Fruit fly (Drosophila melanogaster) whole organism, embryonic: ENCODE measurements around the gene Fife.
A peak's percentile ranks its signal among the peaks of the same experiment; 100 is the strongest.

ENCODE experiments used
- ATbp ChIP-seq: fragments of 200-800 bp; sonication (Bioruptor generic); optimal IDR thresholded peaks from 2 replicates; lab custom pipeline; 2017; ENCODE audit warnings: missing biosample characterization, mild to moderate bottlenecking, missing genetic modification characterization, missing genetic modification reagents
- B-H2 ChIP-seq: fragments of 200-800 bp; sonication (Bioruptor generic); optimal IDR thresholded peaks from 2 replicates; lab custom pipeline; 2018; ENCODE audit warnings: missing biosample characterization, mild to moderate bottlenecking, missing genetic modification characterization
- BEAF-32 ChIP-seq: fragments of 200-800 bp; sonication (Bioruptor generic); optimal IDR thresholded peaks from 3 replicates; lab custom pipeline; 2017; ENCODE audit warnings: missing biosample characterization, missing genetic modification characterization, mild to moderate bottlenecking, moderate library complexity, missing genetic modification reagents
- CG10431 ChIP-seq: fragments of 200-800 bp; sonication (Bioruptor generic); optimal IDR thresholded peaks from 3 replicates; lab custom pipeline; 2018; ENCODE audit warnings: missing biosample characterization, mild to moderate bottlenecking, missing genetic modification characterization
- CG10959 ChIP-seq: fragments of 200-800 bp; sonication (Bioruptor generic); IDR thresholded peaks from 2 replicates; pipeline ENCODE4 v1.3.6; 2022; ENCODE audit warnings: missing biosample characterization, missing genetic modification characterization
- CG13894 ChIP-seq: fragments of 200-800 bp; sonication (Bioruptor generic); optimal IDR thresholded peaks from 3 replicates; lab custom pipeline; 2018; ENCODE audit warnings: missing biosample characterization, mild to moderate bottlenecking, missing genetic modification characterization, moderate library complexity
- CG14710 ChIP-seq: fragments of 200-800 bp; sonication (Bioruptor generic); optimal IDR thresholded peaks from 3 replicates; lab custom pipeline; 2019; ENCODE audit warnings: missing biosample characterization, mild to moderate bottlenecking, missing genetic modification characterization, moderate library complexity
- CG16813 ChIP-seq: fragments of 200-800 bp; sonication (Bioruptor generic); IDR thresholded peaks from 3 replicates; pipeline ENCODE4 v1.3.6; 2022; ENCODE audit warnings: missing biosample characterization, missing genetic modification characterization; ENCODE audit not compliant: partially characterized antibody
- CG17612 ChIP-seq: fragments of 200-800 bp; sonication (Bioruptor generic); IDR thresholded peaks from 2 replicates; pipeline ENCODE4 v1.3.6; 2022; ENCODE audit warnings: missing biosample characterization, missing genetic modification characterization
- CG18476 ChIP-seq: fragments of 200-800 bp; sonication (Bioruptor generic); optimal IDR thresholded peaks from 2 replicates; lab custom pipeline; 2016; ENCODE audit warnings: missing biosample characterization, mild to moderate bottlenecking, missing genetic modification characterization
- CG18599 ChIP-seq: fragments of 200-800 bp; sonication (Bioruptor generic); optimal IDR thresholded peaks from 3 replicates; lab custom pipeline; 2017; ENCODE audit warnings: missing biosample characterization, missing genetic modification characterization, mild to moderate bottlenecking, moderate library complexity, missing genetic modification reagents
- CG31224 ChIP-seq: fragments of 200-800 bp; sonication (Bioruptor generic); IDR thresholded peaks from 2 replicates; pipeline ENCODE4 v1.3.6; 2022; ENCODE audit warnings: missing biosample characterization, missing genetic modification characterization
- CG3838 ChIP-seq: fragments of 200-800 bp; sonication (Bioruptor generic); optimal IDR thresholded peaks from 3 replicates; lab custom pipeline; 2016; ENCODE audit warnings: missing biosample characterization, missing genetic modification characterization
- CG4360 ChIP-seq: fragments of 200-800 bp; sonication (Bioruptor generic); IDR thresholded peaks from 2 replicates; pipeline ENCODE4 v1.3.6; 2022; ENCODE audit warnings: missing biosample characterization, missing genetic modification characterization
- CG4404 ChIP-seq: fragments of 200-800 bp; sonication (Bioruptor generic); IDR thresholded peaks from 2 replicates; pipeline ENCODE4 v1.3.6; 2022; ENCODE audit warnings: missing biosample characterization, missing genetic modification characterization
- CG4617 ChIP-seq: fragments of 200-800 bp; sonication (Bioruptor generic); optimal IDR thresholded peaks from 3 replicates; lab custom pipeline; 2016; ENCODE audit warnings: missing biosample characterization, missing genetic modification characterization, borderline replicate concordance
- CG5953 ChIP-seq: fragments of 200-800 bp; sonication (Bioruptor generic); IDR thresholded peaks from 2 replicates; pipeline ENCODE4 v1.3.6; 2022; ENCODE audit warnings: missing biosample characterization, missing genetic modification characterization
- CG6791 ChIP-seq: fragments of 200-800 bp; sonication (Bioruptor generic); IDR thresholded peaks from 3 replicates; pipeline ENCODE4 v1.3.6; 2022; ENCODE audit warnings: missing biosample characterization, missing genetic modification characterization; ENCODE audit not compliant: partially characterized antibody
- CG6854 ChIP-seq: fragments of 200-800 bp; sonication (Bioruptor generic); optimal IDR thresholded peaks from 3 replicates; lab custom pipeline; 2017; ENCODE audit warnings: missing biosample characterization, mild to moderate bottlenecking, missing genetic modification characterization
- CG7745 ChIP-seq: fragments of 200-800 bp; sonication (Bioruptor generic); optimal IDR thresholded peaks from 2 replicates; lab custom pipeline; 2018; ENCODE audit warnings: missing biosample characterization, mild to moderate bottlenecking, missing genetic modification characterization, moderate library complexity
- CG9797 ChIP-seq: fragments of 200-800 bp; sonication (Bioruptor generic); optimal IDR thresholded peaks from 3 replicates; lab custom pipeline; 2018; ENCODE audit warnings: missing biosample characterization, mild to moderate bottlenecking, missing genetic modification characterization
- CG9876 ChIP-seq: fragments of 200-800 bp; sonication (Bioruptor generic); optimal IDR thresholded peaks from 2 replicates; lab custom pipeline; 2016; ENCODE audit warnings: missing biosample characterization, missing genetic modification characterization
- Chrac-16 ChIP-seq: fragments of 200-800 bp; sonication (Bioruptor generic); optimal IDR thresholded peaks from 3 replicates; lab custom pipeline; 2016; ENCODE audit warnings: missing biosample characterization, missing genetic modification characterization
- ERR ChIP-seq: fragments of 200-800 bp; sonication (Bioruptor generic); optimal IDR thresholded peaks from 2 replicates; lab custom pipeline; 2016; ENCODE audit warnings: missing biosample characterization, missing genetic modification characterization
- Fer3 ChIP-seq: fragments of 200-800 bp; sonication (Bioruptor generic); optimal IDR thresholded peaks from 2 replicates; lab custom pipeline; 2018; ENCODE audit warnings: missing biosample characterization, mild to moderate bottlenecking, missing genetic modification characterization, moderate library complexity
- HLH4C ChIP-seq: fragments of 200-800 bp; sonication (Bioruptor generic); IDR thresholded peaks from 3 replicates; pipeline ENCODE4 v1.3.6; 2022; ENCODE audit warnings: missing biosample characterization, missing genetic modification characterization; ENCODE audit not compliant: partially characterized antibody
- Jarid2 ChIP-seq: fragments of 200-800 bp; sonication (Bioruptor generic); optimal IDR thresholded peaks from 3 replicates; lab custom pipeline; 2017; ENCODE audit warnings: mild to moderate bottlenecking, missing biosample characterization, missing genetic modification reagents, missing genetic modification characterization
- Kr ChIP-seq: fragments of 200-800 bp; sonication (Bioruptor generic); optimal IDR thresholded peaks from 2 replicates; lab custom pipeline; 2017; ENCODE audit warnings: missing biosample characterization, mild to moderate bottlenecking, missing genetic modification characterization
- MBD-R2 ChIP-seq: fragments of 200-800 bp; sonication (Bioruptor generic); IDR thresholded peaks from 2 replicates; pipeline ENCODE4 v1.3.6; 2022; ENCODE audit warnings: missing biosample characterization, missing genetic modification characterization
- Pdp1 ChIP-seq, 2 experiments: fragments of 200-800 bp; sonication (Bioruptor generic); optimal IDR thresholded peaks; 3 replicates each; lab custom pipeline; 2016; ENCODE audit warnings: missing biosample characterization in 2 of 2, missing genetic modification characterization in 2 of 2, mild to moderate bottlenecking in 1 of 2, moderate library complexity in 1 of 2
- Poxn ChIP-seq: fragments of 200-800 bp; sonication (Bioruptor generic); IDR thresholded peaks from 2 replicates; pipeline ENCODE4 v1.3.6; 2022; ENCODE audit warnings: missing biosample characterization, missing genetic modification characterization
- Rx ChIP-seq: fragments of 200-800 bp; sonication (Bioruptor generic); IDR thresholded peaks from 2 replicates; pipeline ENCODE4 v1.3.6; 2022; ENCODE audit warnings: missing biosample characterization, missing genetic modification characterization
- Sox102F ChIP-seq: fragments of 200-800 bp; sonication (Bioruptor generic); optimal IDR thresholded peaks from 2 replicates; lab custom pipeline; 2018; ENCODE audit warnings: missing biosample characterization, mild to moderate bottlenecking, missing genetic modification characterization, moderate library complexity
- Stat92E ChIP-seq, 3 experiments: fragments of >200 bp in 2 of 3; fragments of 200-800 bp in 1 of 3; sonication (Bioruptor generic) in 1 of 3; optimal IDR thresholded peaks; 2 replicates each; lab custom pipeline; 2017 to 2019; ENCODE audit warnings: missing biosample characterization in 3 of 3, missing genetic modification characterization in 3 of 3, mild to moderate bottlenecking in 1 of 3, moderate library complexity in 1 of 3
- TFAM ChIP-seq: fragments of 200-800 bp; sonication (Bioruptor generic); optimal IDR thresholded peaks from 2 replicates; lab custom pipeline; 2017; ENCODE audit warnings: missing biosample characterization, missing genetic modification characterization, inconsistent platforms
- ab ChIP-seq: fragments of 200-800 bp; sonication (Bioruptor generic); optimal IDR thresholded peaks from 2 replicates; lab custom pipeline; 2016; ENCODE audit warnings: missing biosample characterization, missing genetic modification characterization
- btn ChIP-seq: fragments of 200-800 bp; sonication (Bioruptor generic); optimal IDR thresholded peaks from 2 replicates; lab custom pipeline; 2016; ENCODE audit warnings: missing biosample characterization, missing genetic modification characterization
- cato ChIP-seq: fragments of 200-800 bp; sonication (Bioruptor generic); optimal IDR thresholded peaks from 2 replicates; lab custom pipeline; 2016; ENCODE audit warnings: missing biosample characterization, missing genetic modification characterization, borderline replicate concordance
- ems ChIP-seq: fragments of 200-800 bp; sonication (Bioruptor generic); optimal IDR thresholded peaks from 3 replicates; lab custom pipeline; 2016; ENCODE audit warnings: missing biosample characterization, missing genetic modification characterization
- eve ChIP-seq, 2 experiments: fragments of >200 bp; optimal IDR thresholded peaks; 2 replicates each; lab custom pipeline; 2017; ENCODE audit warnings: missing biosample characterization in 2 of 2, missing genetic modification characterization in 2 of 2
- ftz-f1 ChIP-seq: fragments of 200-800 bp; sonication (Bioruptor generic); optimal IDR thresholded peaks from 2 replicates; lab custom pipeline; 2016; ENCODE audit warnings: missing biosample characterization, missing genetic modification characterization
- grn ChIP-seq: fragments of 200-800 bp; sonication (Bioruptor generic); optimal IDR thresholded peaks from 3 replicates; lab custom pipeline; 2017; ENCODE audit warnings: missing biosample characterization, missing genetic modification characterization
- inv ChIP-seq: fragments of 200-800 bp; sonication (Bioruptor generic); IDR thresholded peaks from 2 replicates; pipeline ENCODE4 v1.3.6; 2022; ENCODE audit warnings: missing biosample characterization, missing genetic modification characterization; ENCODE audit not compliant: partially characterized antibody
- luna ChIP-seq: fragments of 200-800 bp; sonication (Bioruptor generic); optimal IDR thresholded peaks from 2 replicates; lab custom pipeline; 2016; ENCODE audit warnings: missing biosample characterization, missing genetic modification characterization
- oc ChIP-seq: fragments of 200-800 bp; sonication (Bioruptor generic); optimal IDR thresholded peaks from 2 replicates; lab custom pipeline; 2018; ENCODE audit warnings: missing biosample characterization, mild to moderate bottlenecking, missing genetic modification characterization, moderate library complexity
- pho ChIP-seq: fragments of 200-800 bp; sonication (Bioruptor generic); optimal IDR thresholded peaks from 2 replicates; lab custom pipeline; 2016; ENCODE audit warnings: missing biosample characterization, missing genetic modification characterization
- row ChIP-seq: fragments of 200-800 bp; sonication (Bioruptor generic); IDR thresholded peaks from 3 replicates; pipeline ENCODE4 v1.3.6; 2022; ENCODE audit warnings: missing biosample characterization, missing genetic modification characterization
- sna ChIP-seq: fragments of 200-800 bp; sonication (Bioruptor generic); IDR thresholded peaks from 2 replicates; pipeline ENCODE4 v1.3.6; 2022; ENCODE audit warnings: missing biosample characterization, missing genetic modification characterization; ENCODE audit not compliant: partially characterized antibody
- stc ChIP-seq: fragments of 200-800 bp; sonication (Bioruptor generic); IDR thresholded peaks from 2 replicates; pipeline ENCODE4 v1.3.6; 2022; ENCODE audit warnings: missing biosample characterization, missing genetic modification characterization

Gene Fife

DNA sequence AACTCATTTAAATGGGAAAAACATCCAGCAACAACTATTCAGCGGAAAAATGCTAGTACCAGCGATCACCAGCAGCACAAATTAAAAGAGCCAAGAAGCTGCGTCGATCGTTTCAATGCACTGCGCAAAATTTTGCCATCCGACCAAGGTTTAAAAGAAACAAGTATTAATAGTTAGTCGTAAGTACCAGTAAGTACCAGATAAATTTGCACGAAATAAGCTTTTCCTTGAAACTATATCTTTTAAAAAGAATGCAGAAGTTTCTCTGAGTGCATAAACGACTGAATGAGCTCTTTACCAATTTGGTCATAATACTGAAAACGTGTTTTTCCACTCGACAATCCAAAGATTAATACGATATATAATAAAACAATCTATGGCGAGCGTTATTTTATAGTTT, 21.7 kb upstream of the Fife start (continued):
- TF ChIP-seq CG4360 (GFP tag; lab: Robert Waterston, UW) = 0 out of 2 replicates have a peak, but pooled peaks have one; percentile 27
- TF ChIP-seq CG10431 (GFP tag; lab: Kevin White, UChicago) = no peak
- peak; percentile 44 for TF ChIP-seq CG6854
- TF ChIP-seq sna (GFP tag; lab: Robert Waterston, UW) = no peak
- TF ChIP-seq pho = peak; percentile 68
- TF ChIP-seq CG18599 (GFP tag; lab: Kevin White, UChicago) = peak; percentile 73
- TF ChIP-seq CG13894 = no peak
- TF ChIP-seq CG7745 (tag; lab: Kevin White, UChicago) = no peak
- TF ChIP-seq CG4617 (GFP tag; lab: Kevin White, UChicago) = peak; percentile 14
- peak; percentile 81 for TF ChIP-seq Sox102F (GFP tag; lab: Kevin White, UChicago)
- TF ChIP-seq ab = no peak
- peak in 1 of 2 experiments; percentile 66 for TF ChIP-seq eve (GFP tag; optimal IDR thresholded peaks at IDR 0.05; lab: Kevin White, UChicago)
- TF ChIP-seq inv (GFP tag; lab: Robert Waterston, UW) = no peak
- no peak for TF ChIP-seq CG5953
- TF ChIP-seq ftz-f1 (GFP tag; lab: Kevin White, UChicago) = no peak
- 0 out of 2 replicates have a peak, but pooled peaks have one; percentile 23 for TF ChIP-seq stc (GFP tag; lab: Robert Waterston, UW)
- peak; percentile 46 to 60 for TF ChIP-seq Pdp1 (GFP tag; optimal IDR thresholded peaks at IDR 0.05; lab: Kevin White, UChicago)
- no peak for TF ChIP-seq BEAF-32
- TF ChIP-seq Jarid2 (GFP tag; lab: Kevin White, UChicago) = no peak
- no peak for TF ChIP-seq B-H2 (GFP tag; lab: Kevin White, UChicago)
- TF ChIP-seq CG9876 (GFP tag; lab: Kevin White, UChicago) = peak; percentile 38
- TF ChIP-seq Fer3 (tag; lab: Kevin White, UChicago) = peak; percentile 46
- TF ChIP-seq cato (GFP tag; lab: Kevin White, UChicago) = no peak
- no peak for TF ChIP-seq grn (GFP tag; lab: Kevin White, UChicago)
- TF ChIP-seq CG17612 (GFP tag; lab: Robert Waterston, UW) = peak; percentile 38; the same call in 1 of the 2 replicates
- 0 out of 2 replicates have a peak, but pooled peaks have one; percentile 26 for TF ChIP-seq MBD-R2
- TF ChIP-seq oc (tag; lab: Kevin White, UChicago) = peak; percentile 20
- TF ChIP-seq CG3838 = no peak
- peak; percentile 78 for TF ChIP-seq row (GFP tag; lab: Robert Waterston, UW)
- TF ChIP-seq HLH4C (GFP tag; lab: Robert Waterston, UW) = no peak
- TF ChIP-seq CG16813 (GFP tag; lab: Robert Waterston, UW) = no peak
- TF ChIP-seq Chrac-16 = peak; percentile 58
- TF ChIP-seq ATbp (GFP tag; lab: Kevin White, UChicago) = peak; percentile 24
- no peak for TF ChIP-seq Kr (GFP tag; lab: Kevin White, UChicago)
- TF ChIP-seq CG9797 (GFP tag; lab: Kevin White, UChicago) = no peak
- no peak for TF ChIP-seq Stat92E (GFP tag; optimal IDR thresholded peaks at IDR 0.05; lab: Kevin White, UChicago)
- 0 out of 2 replicates have a peak, but pooled peaks have one; percentile 13 for TF ChIP-seq CG10959 (GFP tag; lab: Robert Waterston, UW)
- TF ChIP-seq CG31224 (GFP tag; lab: Robert Waterston, UW) = peak; percentile 61
- TF ChIP-seq luna (GFP tag; lab: Kevin White, UChicago) = peak; percentile 65
- TF ChIP-seq Poxn = peak; percentile 53; the same call in 1 of the 2 replicates
- TF ChIP-seq CG18476 = peak; percentile 49
- peak; percentile 67 for TF ChIP-seq ems
- no peak for TF ChIP-seq Rx
- TF ChIP-seq CG4404 (GFP tag; lab: Robert Waterston, UW) = peak; percentile 43; the same call in 1 of the 2 replicates
- peak; percentile 13 for TF ChIP-seq CG14710
- TF ChIP-seq ERR = peak; percentile 7
- TF ChIP-seq TFAM (GFP tag; lab: Kevin White, UChicago) = no peak
- no peak for TF ChIP-seq CG6791 (GFP tag; lab: Robert Waterston, UW)
- TF ChIP-seq btn (GFP tag; lab: Kevin White, UChicago) = no peak
